Worm (Caenorhabditis elegans) whole organism, L4/young adult: ENCODE data around the gene ZK1010.12.

Experiments
- dao-5 ChIP-seq: sonication (generic microtip); optimal IDR thresholded peaks from 2 replicates; lab custom pipeline; 2016; ENCODE audit warnings: missing genotype, missing genetic modification characterization, moderate library complexity, missing compliant biosample characterization
- him-1 ChIP-seq: sonication (generic microtip); optimal IDR thresholded peaks from 2 replicates; lab custom pipeline; 2016; ENCODE audit warnings: missing genotype, missing genetic modification reagents, missing genetic modification characterization, missing compliant biosample characterization

ce11 chrIII:13011927-13012326, 20.8 kb downstream of the ZK1010.12 start:
- TF ChIP-seq him-1 (tag; lab: Kevin White, UChicago) (no peak), dao-5 (no peak)
